Fruit fly (Drosophila melanogaster) whole organism, embryonic: Measurements from ENCODE around the gene CG13029.

Experiments used
- Blimp-1 ChIP-seq: fragments of 200-800 bp; sonication (Bioruptor generic); optimal IDR thresholded peaks from 3 replicates; lab custom pipeline; 2018; ENCODE audit warnings: missing biosample characterization, missing genetic modification characterization, mild to moderate bottlenecking, moderate library complexity, missing genetic modification reagents
- CG11398 ChIP-seq: fragments of 200-800 bp; sonication (Bioruptor generic); optimal IDR thresholded peaks from 2 replicates; lab custom pipeline; 2016; ENCODE audit warnings: missing biosample characterization, missing genetic modification characterization
- CG11456 ChIP-seq: fragments of 200-800 bp; sonication (Bioruptor generic); IDR thresholded peaks from 3 replicates; pipeline ENCODE4 v1.3.6; 2022; ENCODE audit warnings: missing biosample characterization, missing genetic modification characterization
- CG11560 ChIP-seq: fragments of 200-800 bp; sonication (Bioruptor generic); IDR thresholded peaks from 3 replicates; pipeline ENCODE4 v1.3.6; 2022; ENCODE audit warnings: missing biosample characterization, missing genetic modification characterization
- CG11723 ChIP-seq: fragments of 200-800 bp; sonication (Bioruptor generic); optimal IDR thresholded peaks from 2 replicates; lab custom pipeline; 2017; ENCODE audit warnings: missing biosample characterization, mild to moderate bottlenecking, missing genetic modification characterization
- CG12769 ChIP-seq: fragments of 200-800 bp; sonication (Bioruptor generic); optimal IDR thresholded peaks from 2 replicates; lab custom pipeline; 2019; ENCODE audit warnings: missing biosample characterization, mild to moderate bottlenecking, missing genetic modification characterization, moderate library complexity
- CG16813 ChIP-seq: fragments of 200-800 bp; sonication (Bioruptor generic); IDR thresholded peaks from 3 replicates; pipeline ENCODE4 v1.3.6; 2022; ENCODE audit warnings: missing biosample characterization, missing genetic modification characterization; ENCODE audit not compliant: partially characterized antibody
- CG17829 ChIP-seq: fragments of 200-800 bp; optimal IDR thresholded peaks from 2 replicates; lab custom pipeline; 2019; ENCODE audit warnings: missing biosample characterization, mild to moderate bottlenecking, missing genetic modification characterization, moderate library complexity
- CG1832 ChIP-seq: fragments of 200-800 bp; sonication (Bioruptor generic); optimal IDR thresholded peaks from 2 replicates; lab custom pipeline; 2017; ENCODE audit warnings: missing biosample characterization, mild to moderate bottlenecking, missing genetic modification characterization, inconsistent platforms
- CG3407 ChIP-seq: fragments of 200-800 bp; sonication (Bioruptor generic); optimal IDR thresholded peaks from 2 replicates; lab custom pipeline; 2018; ENCODE audit warnings: missing biosample characterization, mild to moderate bottlenecking, missing genetic modification characterization
- CG6175 ChIP-seq: fragments of 200-800 bp; sonication (Bioruptor generic); IDR thresholded peaks from 3 replicates; pipeline ENCODE4 v1.3.6; 2022; ENCODE audit warnings: missing biosample characterization, missing genetic modification characterization
- CG8359 ChIP-seq: fragments of 200-800 bp; sonication (Bioruptor generic); optimal IDR thresholded peaks from 2 replicates; lab custom pipeline; 2017; ENCODE audit warnings: missing biosample characterization, mild to moderate bottlenecking, missing genetic modification characterization, borderline replicate concordance
- CG8478 ChIP-seq: fragments of >200 bp; optimal IDR thresholded peaks from 2 replicates; lab custom pipeline; 2018
- CkIIα-i1 ChIP-seq: fragments of 200-800 bp; sonication (Bioruptor generic); IDR thresholded peaks from 2 replicates; pipeline ENCODE4 v1.3.6; 2022; ENCODE audit warnings: missing biosample characterization, missing genetic modification characterization
- Dbx ChIP-seq: fragments of 200-800 bp; sonication (Bioruptor generic); IDR thresholded peaks from 3 replicates; pipeline ENCODE4 v1.3.6; 2022; ENCODE audit warnings: missing biosample characterization, missing genetic modification characterization
- Deaf1 ChIP-seq: fragments of 200-800 bp; optimal IDR thresholded peaks from 3 replicates; lab custom pipeline; 2019; ENCODE audit warnings: missing biosample characterization, mild to moderate bottlenecking, missing genetic modification characterization, moderate library complexity
- Dfd ChIP-seq, 2 experiments: fragments of >200 bp; optimal IDR thresholded peaks; 2 replicates each; lab custom pipeline; 2017; ENCODE audit warnings: missing biosample characterization in 2 of 2, missing genetic modification characterization in 2 of 2
- Eip74EF ChIP-seq, 2 experiments: fragments of 200-800 bp in 1 of 2; fragments of >200 bp in 1 of 2; sonication (Bioruptor generic) in 1 of 2; optimal IDR thresholded peaks; 2 replicates each; lab custom pipeline; 2017 to 2019; ENCODE audit warnings: missing biosample characterization in 2 of 2, missing genetic modification characterization in 2 of 2, mild to moderate bottlenecking in 1 of 2, moderate library complexity in 1 of 2
- Ets65A ChIP-seq: fragments of 200-800 bp; sonication (Bioruptor generic); peaks from one replicate; lab custom pipeline; 2016; ENCODE audit warnings: missing biosample characterization, missing genetic modification characterization
- Fer3 ChIP-seq: fragments of 200-800 bp; sonication (Bioruptor generic); optimal IDR thresholded peaks from 2 replicates; lab custom pipeline; 2018; ENCODE audit warnings: missing biosample characterization, mild to moderate bottlenecking, missing genetic modification characterization, moderate library complexity
- HLH3B ChIP-seq: fragments of 200-800 bp; sonication (Bioruptor generic); IDR thresholded peaks from 2 replicates; pipeline ENCODE4 v1.3.6; 2022; ENCODE audit warnings: missing biosample characterization, missing genetic modification characterization
- Hmr ChIP-seq: fragments of 200-800 bp; sonication (Bioruptor generic); optimal IDR thresholded peaks from 3 replicates; lab custom pipeline; 2017; ENCODE audit warnings: mild to moderate bottlenecking, missing biosample characterization, missing genetic modification reagents, missing genetic modification characterization
- Hmx ChIP-seq: fragments of 200-800 bp; sonication (Bioruptor generic); optimal IDR thresholded peaks from 2 replicates; lab custom pipeline; 2016; ENCODE audit warnings: missing biosample characterization, missing genetic modification characterization
- Hr78 ChIP-seq, 2 experiments: fragments of 200-800 bp in 1 of 2; fragments of >200 bp in 1 of 2; sonication (Bioruptor generic) in 1 of 2; optimal IDR thresholded peaks; 2 replicates each; lab custom pipeline; 2017 to 2019; ENCODE audit warnings: missing biosample characterization in 2 of 2, missing genetic modification characterization in 2 of 2, mild to moderate bottlenecking in 1 of 2, moderate library complexity in 1 of 2
- Med ChIP-seq: fragments of 200-800 bp; sonication (Bioruptor generic); peaks from one replicate; lab custom pipeline; 2016; ENCODE audit warnings: missing biosample characterization, missing genetic modification characterization, mild to moderate bottlenecking, inconsistent platforms, moderate library complexity
- PHDP ChIP-seq: fragments of 200-800 bp; sonication (Bioruptor generic); optimal IDR thresholded peaks from 3 replicates; lab custom pipeline; 2018; ENCODE audit warnings: missing biosample characterization, mild to moderate bottlenecking, missing genetic modification characterization, moderate library complexity
- Six4 ChIP-seq: fragments of 200-800 bp; sonication (Bioruptor generic); optimal IDR thresholded peaks from 2 replicates; lab custom pipeline; 2016; ENCODE audit warnings: missing biosample characterization, missing genetic modification characterization
- Trl ChIP-seq, 3 experiments: fragments of >200 bp in 2 of 3; fragments of 200-800 bp in 1 of 3; sonication (Bioruptor generic) in 1 of 3; optimal IDR thresholded peaks; 2 replicates in 1 of 3; 3 replicates in 2 of 3; lab custom pipeline; 2016 to 2017; ENCODE audit warnings: missing biosample characterization in 1 of 3, missing genetic modification characterization in 1 of 3
- bowl ChIP-seq: fragments of 200-800 bp; sonication (Bioruptor generic); IDR thresholded peaks from 2 replicates; pipeline ENCODE4 v1.3.6; 2022; ENCODE audit warnings: missing biosample characterization, missing genetic modification characterization
- cg ChIP-seq: fragments of 200-800 bp; sonication (Bioruptor generic); optimal IDR thresholded peaks from 3 replicates; lab custom pipeline; 2019; ENCODE audit warnings: missing biosample characterization, mild to moderate bottlenecking, missing genetic modification characterization, moderate library complexity
- chinmo ChIP-seq: fragments of 200-800 bp; sonication (Bioruptor generic); IDR thresholded peaks from 4 replicates; pipeline ENCODE4 v1.3.6; 2022; ENCODE audit warnings: missing biosample characterization, missing genetic modification characterization; ENCODE audit not compliant: partially characterized antibody
- dysf ChIP-seq: fragments of 200-800 bp; sonication (Bioruptor generic); IDR thresholded peaks from 3 replicates; pipeline ENCODE4 v1.3.6; 2022; ENCODE audit warnings: missing biosample characterization, missing genetic modification characterization
- esg ChIP-seq: fragments of 200-800 bp; sonication (Bioruptor generic); conservative IDR thresholded peaks from 2 replicates; pipeline ENCODE4 v1.3.6; 2022; ENCODE audit warnings: missing biosample characterization, missing genetic modification characterization
- ftz-f1 ChIP-seq: fragments of 200-800 bp; sonication (Bioruptor generic); optimal IDR thresholded peaks from 2 replicates; lab custom pipeline; 2016; ENCODE audit warnings: missing biosample characterization, missing genetic modification characterization
- grau ChIP-seq: fragments of 200-800 bp; optimal IDR thresholded peaks from 3 replicates; lab custom pipeline; 2019; ENCODE audit warnings: missing biosample characterization, mild to moderate bottlenecking, missing genetic modification characterization, moderate library complexity
- gsb-n ChIP-seq: fragments of 200-800 bp; sonication (Bioruptor generic); optimal IDR thresholded peaks from 3 replicates; lab custom pipeline; 2018; ENCODE audit warnings: missing biosample characterization, mild to moderate bottlenecking, missing genetic modification characterization
- ken ChIP-seq: fragments of 200-800 bp; sonication (Bioruptor generic); IDR thresholded peaks from 3 replicates; pipeline ENCODE4 v1.3.6; 2022; ENCODE audit warnings: missing biosample characterization, missing genetic modification characterization
- kni ChIP-seq: fragments of 200-800 bp; sonication (Bioruptor generic); optimal IDR thresholded peaks from 3 replicates; lab custom pipeline; 2017; ENCODE audit warnings: mild to moderate bottlenecking, missing biosample characterization, missing genetic modification reagents, missing genetic modification characterization
- lov ChIP-seq, 2 experiments: fragments of 200-800 bp in 1 of 2; fragments of >200 bp in 1 of 2; sonication (Bioruptor generic) in 1 of 2; IDR thresholded peaks in 1 of 2; optimal IDR thresholded peaks in 1 of 2; 2 replicates in 1 of 2; 3 replicates in 1 of 2; pipeline versions ENCODE4 v1.3.6 to Lab custom; 2017 to 2022; ENCODE audit warnings: missing biosample characterization in 1 of 2, missing genetic modification characterization in 1 of 2
- oc ChIP-seq: fragments of 200-800 bp; sonication (Bioruptor generic); optimal IDR thresholded peaks from 2 replicates; lab custom pipeline; 2018; ENCODE audit warnings: missing biosample characterization, mild to moderate bottlenecking, missing genetic modification characterization, moderate library complexity
- otp ChIP-seq: fragments of 200-800 bp; sonication (Bioruptor generic); IDR thresholded peaks from 3 replicates; pipeline ENCODE4, ENCODE4 v1.3.6; 2022; ENCODE audit warnings: missing biosample characterization, missing genetic modification characterization
- peb ChIP-seq: fragments of 200-800 bp; sonication (Bioruptor generic); IDR thresholded peaks from 2 replicates; pipeline ENCODE4 v1.3.6; 2022; ENCODE audit warnings: missing biosample characterization, missing genetic modification characterization
- slou ChIP-seq: fragments of 200-800 bp; sonication (Bioruptor generic); optimal IDR thresholded peaks from 3 replicates; lab custom pipeline; 2016; ENCODE audit warnings: missing biosample characterization, missing genetic modification characterization
- sqz ChIP-seq: fragments of 200-800 bp; sonication (Bioruptor generic); optimal IDR thresholded peaks from 3 replicates; lab custom pipeline; 2018; ENCODE audit warnings: missing biosample characterization, mild to moderate bottlenecking, missing genetic modification characterization
- tup ChIP-seq: fragments of 200-800 bp; sonication (Bioruptor generic); optimal IDR thresholded peaks from 2 replicates; lab custom pipeline; 2016; ENCODE audit warnings: missing biosample characterization, mild to moderate bottlenecking, missing genetic modification characterization, moderate library complexity
- vvl ChIP-seq: fragments of 200-800 bp; sonication (Bioruptor generic); IDR thresholded peaks from 2 replicates; pipeline ENCODE4 v1.3.6; 2022; ENCODE audit warnings: missing biosample characterization, missing genetic modification characterization
- zfh2 ChIP-seq: fragments of 200-800 bp; sonication (Bioruptor generic); optimal IDR thresholded peaks from 2 replicates; lab custom pipeline; 2016; ENCODE audit warnings: missing biosample characterization, missing genetic modification characterization

CG13029 gene

DNA sequence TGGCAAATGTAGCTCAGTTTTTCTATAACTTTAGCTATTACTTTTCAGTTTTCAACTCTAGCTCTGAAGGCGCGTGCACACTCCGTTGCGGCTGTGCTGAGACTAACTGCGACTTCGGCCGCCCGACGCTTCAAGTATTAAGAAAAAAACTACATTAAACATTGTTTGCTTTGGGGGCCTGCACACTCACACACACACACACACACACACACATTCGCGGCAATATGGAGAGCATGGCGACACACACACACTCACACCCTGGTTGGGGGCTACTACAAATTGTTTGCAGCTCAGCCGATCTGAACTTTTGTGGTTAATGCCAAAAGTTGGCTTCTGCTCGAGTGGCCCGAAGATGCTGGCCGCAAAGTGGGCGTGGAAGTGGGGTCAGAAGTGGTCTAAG, 31.5 kb upstream of the CG13029 start, which contains the start of gene CG13024:
Gene CG13024, minus strand, starts transcription at position 108 of the 400 bp plus-strand sequence.
- TF ChIP-seq kni (GFP tag; lab: Kevin White, UChicago), result no peak
- peak; percentile 80; the same call in 2 of the 4 replicates for TF ChIP-seq chinmo (GFP tag; lab: Robert Waterston, UW)
- TF ChIP-seq cg (GFP tag; lab: Kevin White, UChicago), result peak; percentile 43
- TF ChIP-seq bowl (GFP tag; lab: Robert Waterston, UW), result 0 out of 2 replicates have a peak, but pooled peaks have one; percentile 5
- TF ChIP-seq otp (GFP tag; lab: Robert Waterston, UW), result peak; percentile 28; the same call in 1 of the 3 replicates
- peak; percentile 53 for TF ChIP-seq Med (GFP tag; lab: Kevin White, UChicago)
- TF ChIP-seq Dfd (GFP tag; optimal IDR thresholded peaks at IDR 0.05; lab: Kevin White, UChicago), result peak in 1 of 2 experiments; percentile 8
- no peak for TF ChIP-seq CG16813 (GFP tag; lab: Robert Waterston, UW)
- TF ChIP-seq HLH3B (GFP tag; lab: Robert Waterston, UW), result 0 out of 2 replicates have a peak, but pooled peaks have one; percentile 5
- peak; percentile 41 for TF ChIP-seq Deaf1 (tag; lab: Kevin White, UChicago)
- TF ChIP-seq CG17829 (tag; lab: Kevin White, UChicago), result no peak

DNA sequence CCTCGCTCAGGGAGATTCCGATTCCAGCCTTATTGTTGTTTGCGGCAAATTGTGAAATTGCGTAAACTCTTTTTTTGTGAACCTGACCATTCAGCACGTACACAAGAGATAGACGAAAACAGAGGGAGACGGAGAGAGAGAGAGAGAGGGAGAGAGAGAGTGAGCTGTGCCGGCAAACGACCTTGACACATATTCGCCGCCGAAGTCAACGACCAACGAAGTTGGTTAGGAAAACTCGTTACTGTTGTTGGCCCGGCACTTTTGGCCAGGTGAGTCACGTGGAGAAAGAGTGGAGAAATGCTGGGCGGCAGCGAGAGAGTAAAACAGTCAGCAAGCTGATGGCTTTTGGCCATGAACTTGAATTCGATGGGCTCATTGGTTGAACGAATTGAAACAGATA, 30.4 kb upstream of the CG13029 start:
- peak; percentile 29 for TF ChIP-seq CG1832 (GFP tag; lab: Kevin White, UChicago)
- 0 out of 3 replicates have a peak, but pooled peaks have one; percentile 15 for TF ChIP-seq ken
- TF ChIP-seq peb, result no peak
- peak; percentile 10 to 40 for TF ChIP-seq Trl (optimal IDR thresholded peaks at IDR 0.05; lab: Kevin White, UChicago)
- TF ChIP-seq Trl (GFP tag; optimal IDR thresholded peaks at IDR 0.05; lab: Kevin White, UChicago), result no peak
- TF ChIP-seq Hmx (GFP tag; lab: Kevin White, UChicago), result no peak
- no peak for TF ChIP-seq tup
- TF ChIP-seq ftz-f1 (GFP tag; lab: Kevin White, UChicago), result peak; percentile 44
- TF ChIP-seq CG6175 (GFP tag; lab: Robert Waterston, UW), result no peak
- no peak for TF ChIP-seq zfh2 (GFP tag; lab: Kevin White, UChicago)
- 0 out of 2 replicates have a peak, but pooled peaks have one; percentile 7 for TF ChIP-seq vvl (GFP tag; lab: Robert Waterston, UW)
- TF ChIP-seq gsb-n (tag; lab: Kevin White, UChicago), result peak; percentile 18
- TF ChIP-seq Hr78 (GFP tag; optimal IDR thresholded peaks at IDR 0.05; lab: Kevin White, UChicago), result peak in 1 of 2 experiments; percentile 11
- TF ChIP-seq CG12769, result peak; percentile 35
- TF ChIP-seq oc (tag; lab: Kevin White, UChicago), result peak; percentile 37
- TF ChIP-seq sqz, result peak; percentile 18
- no peak for TF ChIP-seq Dbx
- TF ChIP-seq Blimp-1, result peak; percentile 59
- TF ChIP-seq Ets65A, result peak; percentile 87

DNA sequence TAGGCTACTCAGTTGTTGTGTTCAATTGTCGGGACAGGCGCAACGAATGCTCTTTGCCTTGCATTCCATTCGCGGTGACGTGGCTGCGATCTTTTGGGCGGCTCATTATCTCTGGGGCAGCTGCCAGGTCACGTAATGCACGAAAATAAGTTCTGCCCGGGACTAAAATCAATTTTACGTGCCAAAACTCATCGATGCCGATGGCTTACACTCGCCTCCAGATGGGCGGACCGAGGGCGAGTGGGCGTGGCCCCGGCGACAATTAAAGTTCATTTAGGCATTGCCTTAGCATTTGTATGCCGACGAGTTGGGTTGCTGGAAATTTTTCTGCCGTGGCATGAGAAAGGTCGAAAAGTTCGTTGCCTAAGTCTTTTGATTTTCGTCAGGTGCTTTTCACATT, 23.7 kb upstream of the CG13029 start:
- no peak for TF ChIP-seq CG8478
- no peak for TF ChIP-seq lov (optimal IDR thresholded peaks at IDR 0.05; lab: Kevin White, UChicago)
- TF ChIP-seq lov (GFP tag; IDR thresholded peaks at IDR 0.05; lab: Robert Waterston, UW), result no peak
- TF ChIP-seq CG3407, result no peak
- 0 out of 2 replicates have a peak, but pooled peaks have one; percentile 54 for TF ChIP-seq vvl (GFP tag; lab: Robert Waterston, UW)
- no peak for TF ChIP-seq CkIIα-i1 (GFP tag; lab: Robert Waterston, UW)
- no peak for TF ChIP-seq esg (GFP tag; lab: Robert Waterston, UW)
- TF ChIP-seq Hmr, result no peak
- TF ChIP-seq Six4 (GFP tag; lab: Kevin White, UChicago), result no peak
- peak in 1 of 2 experiments; percentile 17 for TF ChIP-seq Eip74EF (GFP tag; optimal IDR thresholded peaks at IDR 0.05; lab: Kevin White, UChicago)
- 0 out of 3 replicates have a peak, but pooled peaks have one; percentile 8 for TF ChIP-seq dysf (GFP tag; lab: Robert Waterston, UW)
- no peak for TF ChIP-seq CG11723 (GFP tag; lab: Kevin White, UChicago)
- TF ChIP-seq slou (GFP tag; lab: Kevin White, UChicago), result no peak
- TF ChIP-seq CG11456 (GFP tag; lab: Robert Waterston, UW), result no peak
- TF ChIP-seq CG11398 (GFP tag; lab: Kevin White, UChicago), result no peak
- TF ChIP-seq Fer3 (tag; lab: Kevin White, UChicago), result no peak
- no peak for TF ChIP-seq grau (tag; lab: Kevin White, UChicago)
- no peak for TF ChIP-seq CG8359 (GFP tag; lab: Kevin White, UChicago)
- no peak for TF ChIP-seq PHDP (tag; lab: Kevin White, UChicago)
- TF ChIP-seq kni (GFP tag; lab: Kevin White, UChicago), result peak; percentile 35
- TF ChIP-seq CG11560, result 0 out of 3 replicates have a peak, but pooled peaks have one; percentile 32
